Fruit fly (Drosophila melanogaster) whole organism, embryonic: ENCODE measurements around the gene blot.

Experiments used
- Bteb2 ChIP-seq: fragments of 200-800 bp; sonication (Bioruptor generic); optimal IDR thresholded peaks from 2 replicates; lab custom pipeline; 2016; ENCODE audit warnings: missing biosample characterization, missing genetic modification characterization
- CG1024 ChIP-seq: fragments of 200-800 bp; sonication (Bioruptor generic); IDR thresholded peaks from 2 replicates; pipeline ENCODE4 v1.3.6; 2022; ENCODE audit warnings: missing biosample characterization, missing genetic modification characterization
- CG11093 ChIP-seq: fragments of 200-800 bp; sonication (Bioruptor generic); IDR thresholded peaks from 3 replicates; pipeline ENCODE4 v1.3.6; 2022; ENCODE audit warnings: missing biosample characterization, missing genetic modification characterization
- CG12155 ChIP-seq: fragments of 200-800 bp; sonication (Bioruptor generic); optimal IDR thresholded peaks from 3 replicates; lab custom pipeline; 2016; ENCODE audit warnings: missing biosample characterization, missing genetic modification characterization
- CG12236 ChIP-seq: fragments of 200-800 bp; sonication (Bioruptor generic); optimal IDR thresholded peaks from 2 replicates; lab custom pipeline; 2016; ENCODE audit warnings: missing biosample characterization, missing genetic modification characterization
- CG14014 ChIP-seq: fragments of 200-800 bp; sonication (Bioruptor generic); IDR thresholded peaks from 2 replicates; pipeline ENCODE4 v1.3.6; 2022; ENCODE audit warnings: missing biosample characterization, missing genetic modification characterization
- CG14965 ChIP-seq: fragments of 200-800 bp; sonication (Bioruptor generic); optimal IDR thresholded peaks from 2 replicates; lab custom pipeline; 2016; ENCODE audit warnings: missing biosample characterization, missing genetic modification characterization, borderline replicate concordance
- CG31388 ChIP-seq: fragments of 200-800 bp; sonication (Bioruptor generic); optimal IDR thresholded peaks from 2 replicates; lab custom pipeline; 2016; ENCODE audit warnings: missing biosample characterization, missing genetic modification characterization
- CG32772 ChIP-seq: fragments of 200-800 bp; sonication (Bioruptor generic); IDR thresholded peaks from 2 replicates; pipeline ENCODE4 v1.3.6; 2022; ENCODE audit warnings: missing biosample characterization, missing genetic modification characterization
- CG33213 ChIP-seq: fragments of 200-800 bp; sonication (Bioruptor generic); optimal IDR thresholded peaks from 3 replicates; lab custom pipeline; 2016; ENCODE audit warnings: missing biosample characterization, missing genetic modification characterization
- CG33557 ChIP-seq: fragments of 200-800 bp; sonication (Bioruptor generic); optimal IDR thresholded peaks from 2 replicates; lab custom pipeline; 2019; ENCODE audit warnings: missing biosample characterization, mild to moderate bottlenecking, missing genetic modification characterization, moderate library complexity
- CG4360 ChIP-seq: fragments of 200-800 bp; sonication (Bioruptor generic); IDR thresholded peaks from 2 replicates; pipeline ENCODE4 v1.3.6; 2022; ENCODE audit warnings: missing biosample characterization, missing genetic modification characterization
- CG4404 ChIP-seq: fragments of 200-800 bp; sonication (Bioruptor generic); IDR thresholded peaks from 2 replicates; pipeline ENCODE4 v1.3.6; 2022; ENCODE audit warnings: missing biosample characterization, missing genetic modification characterization
- CG6654 ChIP-seq: fragments of 200-800 bp; sonication (Bioruptor generic); optimal IDR thresholded peaks from 2 replicates; lab custom pipeline; 2017; ENCODE audit warnings: missing biosample characterization, mild to moderate bottlenecking, missing genetic modification characterization
- CG6765 ChIP-seq: fragments of 200-800 bp; sonication (Bioruptor generic); optimal IDR thresholded peaks from 3 replicates; lab custom pipeline; 2017; ENCODE audit warnings: missing biosample characterization, mild to moderate bottlenecking, missing genetic modification characterization
- CG7928 ChIP-seq: fragments of 200-800 bp; sonication (Bioruptor generic); optimal IDR thresholded peaks from 2 replicates; lab custom pipeline; 2017; ENCODE audit warnings: missing biosample characterization, mild to moderate bottlenecking, missing genetic modification characterization
- CG9876 ChIP-seq: fragments of 200-800 bp; sonication (Bioruptor generic); optimal IDR thresholded peaks from 2 replicates; lab custom pipeline; 2016; ENCODE audit warnings: missing biosample characterization, missing genetic modification characterization
- Dad ChIP-seq: fragments of 200-800 bp; sonication (Bioruptor generic); optimal IDR thresholded peaks from 3 replicates; lab custom pipeline; 2016; ENCODE audit warnings: missing biosample characterization, missing genetic modification characterization
- Dbx ChIP-seq: fragments of 200-800 bp; sonication (Bioruptor generic); IDR thresholded peaks from 3 replicates; pipeline ENCODE4 v1.3.6; 2022; ENCODE audit warnings: missing biosample characterization, missing genetic modification characterization
- Elba2 ChIP-seq: fragments of 200-800 bp; sonication (Bioruptor generic); optimal IDR thresholded peaks from 3 replicates; lab custom pipeline; 2016; ENCODE audit warnings: missing biosample characterization, missing genetic modification characterization
- Fer2 ChIP-seq: fragments of 200-800 bp; sonication (Bioruptor generic); optimal IDR thresholded peaks from 2 replicates; lab custom pipeline; 2018; ENCODE audit warnings: missing biosample characterization, mild to moderate bottlenecking, missing genetic modification characterization, moderate library complexity
- Fer3 ChIP-seq: fragments of 200-800 bp; sonication (Bioruptor generic); optimal IDR thresholded peaks from 2 replicates; lab custom pipeline; 2018; ENCODE audit warnings: missing biosample characterization, mild to moderate bottlenecking, missing genetic modification characterization, moderate library complexity
- Hr3 ChIP-seq: fragments of 200-800 bp; sonication (Bioruptor generic); optimal IDR thresholded peaks from 3 replicates; lab custom pipeline; 2016; ENCODE audit warnings: missing biosample characterization, missing genetic modification characterization
- Lpt ChIP-seq: fragments of >200 bp; optimal IDR thresholded peaks from 2 replicates; lab custom pipeline; 2018; ENCODE audit warnings: missing biosample characterization, missing genetic modification characterization
- Mad ChIP-seq: fragments of 200-800 bp; sonication (Bioruptor generic); optimal IDR thresholded peaks from 2 replicates; lab custom pipeline; 2016; ENCODE audit warnings: missing biosample characterization, missing genetic modification characterization
- NK7.1 ChIP-seq: fragments of 200-800 bp; sonication (Bioruptor generic); optimal IDR thresholded peaks from 3 replicates; lab custom pipeline; 2016; ENCODE audit warnings: missing biosample characterization, missing genetic modification characterization
- Nf-YA ChIP-seq: fragments of 200-800 bp; sonication (Bioruptor generic); IDR thresholded peaks from 2 replicates; pipeline ENCODE4 v1.3.6; 2022; ENCODE audit warnings: missing biosample characterization, missing genetic modification characterization
- Nf-YC ChIP-seq: fragments of 200-800 bp; optimal IDR thresholded peaks from 3 replicates; lab custom pipeline; 2019; ENCODE audit warnings: missing biosample characterization, mild to moderate bottlenecking, missing genetic modification characterization, moderate library complexity
- Pdp1 ChIP-seq, 2 experiments: fragments of 200-800 bp; sonication (Bioruptor generic); optimal IDR thresholded peaks; 3 replicates each; lab custom pipeline; 2016; ENCODE audit warnings: missing biosample characterization in 2 of 2, missing genetic modification characterization in 2 of 2, mild to moderate bottlenecking in 1 of 2, moderate library complexity in 1 of 2
- Side ChIP-seq: fragments of 200-800 bp; sonication (Bioruptor generic); optimal IDR thresholded peaks from 2 replicates; lab custom pipeline; 2016; ENCODE audit warnings: missing biosample characterization, missing genetic modification characterization
- Six4 ChIP-seq: fragments of 200-800 bp; sonication (Bioruptor generic); optimal IDR thresholded peaks from 2 replicates; lab custom pipeline; 2016; ENCODE audit warnings: missing biosample characterization, missing genetic modification characterization
- Stat92E ChIP-seq, 3 experiments: fragments of >200 bp in 2 of 3; fragments of 200-800 bp in 1 of 3; sonication (Bioruptor generic) in 1 of 3; optimal IDR thresholded peaks; 2 replicates each; lab custom pipeline; 2017 to 2019; ENCODE audit warnings: missing biosample characterization in 3 of 3, missing genetic modification characterization in 3 of 3, mild to moderate bottlenecking in 1 of 3, moderate library complexity in 1 of 3
- Xbp1 ChIP-seq: fragments of 200-800 bp; sonication (Bioruptor generic); optimal IDR thresholded peaks from 3 replicates; lab custom pipeline; 2016; ENCODE audit warnings: missing biosample characterization, mild to moderate bottlenecking, missing genetic modification characterization
- ab ChIP-seq: fragments of 200-800 bp; sonication (Bioruptor generic); optimal IDR thresholded peaks from 2 replicates; lab custom pipeline; 2016; ENCODE audit warnings: missing biosample characterization, missing genetic modification characterization
- ara ChIP-seq: fragments of 200-800 bp; sonication (Bioruptor generic); IDR thresholded peaks from 2 replicates; pipeline ENCODE4 v1.3.6; 2022; ENCODE audit warnings: missing biosample characterization, missing genetic modification characterization
- bigmax ChIP-seq: fragments of 200-800 bp; sonication (Bioruptor generic); optimal IDR thresholded peaks from 2 replicates; lab custom pipeline; 2018; ENCODE audit warnings: missing biosample characterization, mild to moderate bottlenecking, missing genetic modification characterization
- dimm ChIP-seq: fragments of 200-800 bp; sonication (Bioruptor generic); IDR thresholded peaks from 2 replicates; pipeline ENCODE4 v1.3.6; 2022; ENCODE audit warnings: missing biosample characterization, missing genetic modification characterization
- disco-r ChIP-seq: fragments of 200-800 bp; sonication (Bioruptor generic); optimal IDR thresholded peaks from 2 replicates; lab custom pipeline; 2016; ENCODE audit warnings: missing biosample characterization, missing genetic modification characterization
- eyg ChIP-seq: fragments of 200-800 bp; sonication (Bioruptor generic); optimal IDR thresholded peaks from 3 replicates; lab custom pipeline; 2016; ENCODE audit warnings: missing biosample characterization, missing genetic modification characterization
- gsb-n ChIP-seq: fragments of 200-800 bp; sonication (Bioruptor generic); optimal IDR thresholded peaks from 3 replicates; lab custom pipeline; 2018; ENCODE audit warnings: missing biosample characterization, mild to moderate bottlenecking, missing genetic modification characterization
- lmd ChIP-seq: fragments of 200-800 bp; sonication (Bioruptor generic); IDR thresholded peaks from 2 replicates; pipeline ENCODE4 v1.3.6; 2022; ENCODE audit warnings: missing biosample characterization, missing genetic modification characterization
- lov ChIP-seq, 2 experiments: fragments of 200-800 bp in 1 of 2; fragments of >200 bp in 1 of 2; sonication (Bioruptor generic) in 1 of 2; IDR thresholded peaks in 1 of 2; optimal IDR thresholded peaks in 1 of 2; 2 replicates in 1 of 2; 3 replicates in 1 of 2; pipeline versions ENCODE4 v1.3.6 to Lab custom; 2017 to 2022; ENCODE audit warnings: missing biosample characterization in 1 of 2, missing genetic modification characterization in 1 of 2
- nerfin-2 ChIP-seq: fragments of 200-800 bp; sonication (Bioruptor generic); IDR thresholded peaks from 2 replicates; pipeline ENCODE4 v1.3.6; 2022; ENCODE audit warnings: missing biosample characterization, missing genetic modification characterization; ENCODE audit not compliant: partially characterized antibody
- onecut ChIP-seq: fragments of 200-800 bp; sonication (Bioruptor generic); IDR thresholded peaks from 2 replicates; pipeline ENCODE4 v1.3.6; 2022; ENCODE audit warnings: missing biosample characterization, missing genetic modification characterization
- peb ChIP-seq: fragments of 200-800 bp; sonication (Bioruptor generic); IDR thresholded peaks from 2 replicates; pipeline ENCODE4 v1.3.6; 2022; ENCODE audit warnings: missing biosample characterization, missing genetic modification characterization
- phol ChIP-seq: fragments of 200-800 bp; sonication (Bioruptor generic); optimal IDR thresholded peaks from 3 replicates; lab custom pipeline; 2018; ENCODE audit warnings: missing biosample characterization, mild to moderate bottlenecking, missing genetic modification characterization, moderate library complexity
- shn ChIP-seq: fragments of 200-800 bp; sonication (Bioruptor generic); optimal IDR thresholded peaks from 3 replicates; lab custom pipeline; 2016; ENCODE audit warnings: missing biosample characterization, missing genetic modification characterization
- slbo ChIP-seq: fragments of 200-800 bp; sonication (Bioruptor generic); IDR thresholded peaks from 2 replicates; pipeline ENCODE4 v1.3.6; 2022; ENCODE audit warnings: missing biosample characterization, missing genetic modification characterization
- twi ChIP-seq: fragments of 200-800 bp; optimal IDR thresholded peaks from 2 replicates; lab custom pipeline; 2019; ENCODE audit warnings: missing biosample characterization, mild to moderate bottlenecking, missing genetic modification characterization, moderate library complexity
- unpg ChIP-seq: fragments of 200-800 bp; sonication (Bioruptor generic); optimal IDR thresholded peaks from 3 replicates; lab custom pipeline; 2018; ENCODE audit warnings: missing biosample characterization, mild to moderate bottlenecking, missing genetic modification characterization, moderate library complexity
- wor ChIP-seq: fragments of 200-800 bp; sonication (Bioruptor generic); IDR thresholded peaks from 2 replicates; pipeline ENCODE4 v1.3.6; 2022; ENCODE audit warnings: missing biosample characterization, missing genetic modification characterization

blot gene

dm6 chr3L:17433555-17433954 is 12.2 kb upstream of the blot start, which contains the start of the genes Coq4 and CG32176 (continued):
- no peak for TF ChIP-seq lov (optimal IDR thresholded peaks at IDR 0.05; lab: Kevin White, UChicago)
- TF ChIP-seq lov (GFP tag; IDR thresholded peaks at IDR 0.05; lab: Robert Waterston, UW) = peak; percentile 96
- peak; percentile 95 for TF ChIP-seq CG33557 (GFP tag; lab: Kevin White, UChicago)
- peak; percentile 73 for TF ChIP-seq nerfin-2
- peak; percentile 99 for TF ChIP-seq Dbx (GFP tag; lab: Robert Waterston, UW)
- TF ChIP-seq CG12236 (GFP tag; lab: Kevin White, UChicago) = peak; percentile 92
- peak; percentile 96 for TF ChIP-seq NK7.1
- TF ChIP-seq CG14014 (GFP tag; lab: Robert Waterston, UW) = peak; percentile 98
- peak; percentile 95 for TF ChIP-seq dimm
- peak; percentile 96 for TF ChIP-seq ara (GFP tag; lab: Robert Waterston, UW)
- peak; percentile 97 for TF ChIP-seq CG33213 (GFP tag; lab: Kevin White, UChicago)
- TF ChIP-seq gsb-n = peak; percentile 96
- TF ChIP-seq CG32772 (GFP tag; lab: Robert Waterston, UW) = peak; percentile 98
- TF ChIP-seq peb (GFP tag; lab: Robert Waterston, UW) = peak; percentile 96
- peak; percentile 98 for TF ChIP-seq Side (GFP tag; lab: Kevin White, UChicago)
- TF ChIP-seq CG7928 = peak; percentile 79
- no peak for TF ChIP-seq Lpt
- TF ChIP-seq shn = peak; percentile 99
- peak; percentile 97 for TF ChIP-seq Dad (GFP tag; lab: Kevin White, UChicago)
- TF ChIP-seq CG11093 (GFP tag; lab: Robert Waterston, UW) = peak; percentile 96
- TF ChIP-seq disco-r (GFP tag; lab: Kevin White, UChicago) = peak; percentile 96
- TF ChIP-seq CG14965 = peak; percentile 71
- TF ChIP-seq CG6765 (GFP tag; lab: Kevin White, UChicago) = peak; percentile 95
- TF ChIP-seq Fer2 = peak; percentile 97
- peak; percentile 98 for TF ChIP-seq Bteb2 (GFP tag; lab: Kevin White, UChicago)
- peak; percentile 98 for TF ChIP-seq Six4 (GFP tag; lab: Kevin White, UChicago)
- TF ChIP-seq Nf-YC (tag; lab: Kevin White, UChicago) = peak; percentile 89
- peak; percentile 73 for TF ChIP-seq CG4360
- TF ChIP-seq Hr3 (GFP tag; lab: Kevin White, UChicago) = peak; percentile 99
- peak; percentile 98 for TF ChIP-seq CG12155 (GFP tag; lab: Kevin White, UChicago)
- TF ChIP-seq eyg (GFP tag; lab: Kevin White, UChicago) = peak; percentile 97
- peak; percentile 97 for TF ChIP-seq phol (tag; lab: Kevin White, UChicago)
- peak; percentile 99 for TF ChIP-seq slbo (GFP tag; lab: Robert Waterston, UW)
- TF ChIP-seq CG9876 = peak; percentile 97
- peak; percentile 99 for TF ChIP-seq Xbp1 (GFP tag; lab: Kevin White, UChicago)
- peak; percentile 96 to 99 for TF ChIP-seq Pdp1 (GFP tag; optimal IDR thresholded peaks at IDR 0.05; lab: Kevin White, UChicago)
- TF ChIP-seq lmd (GFP tag; lab: Robert Waterston, UW) = peak; percentile 98
- peak; percentile 91 for TF ChIP-seq Elba2 (GFP tag; lab: Kevin White, UChicago)
- peak; percentile 96 for TF ChIP-seq CG4404 (GFP tag; lab: Robert Waterston, UW)
- peak; percentile 93 for TF ChIP-seq wor (GFP tag; lab: Robert Waterston, UW)
- peak; percentile 99 for TF ChIP-seq Fer3 (tag; lab: Kevin White, UChicago)
- peak; percentile 94 for TF ChIP-seq CG1024 (GFP tag; lab: Robert Waterston, UW)
- peak; percentile 96 for TF ChIP-seq CG31388 (GFP tag; lab: Kevin White, UChicago)
- peak; percentile 87 for TF ChIP-seq CG6654 (GFP tag; lab: Kevin White, UChicago)
- TF ChIP-seq Stat92E (GFP tag; optimal IDR thresholded peaks at IDR 0.05; lab: Kevin White, UChicago) = peak in 1 of 3 experiments; percentile 57
- TF ChIP-seq twi = peak; percentile 93
- peak; percentile 62 for TF ChIP-seq bigmax
- peak; percentile 99 for TF ChIP-seq Mad
- TF ChIP-seq unpg (GFP tag; lab: Kevin White, UChicago) = peak; percentile 99
- peak; percentile 96 for TF ChIP-seq ab
- peak; percentile 93 for TF ChIP-seq onecut (GFP tag; lab: Robert Waterston, UW)
- peak; percentile 92 for TF ChIP-seq Nf-YA (GFP tag; lab: Robert Waterston, UW)
